Worm (Caenorhabditis elegans) whole organism, L4 larva: Measurements from ENCODE around the gene lec-1.

ENCODE experiments used
- daf-8 ChIP-seq: fragments of 200-800 bp; sonication (Bioruptor generic); IDR thresholded peaks from 2 replicates; pipeline ENCODE4 v1.3.6; 2022; ENCODE audit warnings: missing genetic modification characterization, missing compliant biosample characterization
- lin-39 ChIP-seq: fragments of 150-350 bp; optimal IDR thresholded peaks from 2 replicates; lab custom pipeline; 2014; ENCODE audit warnings: missing biosample characterization, missing genetic modification reagents, missing genetic modification characterization
- pha-4 ChIP-seq, 2 experiments: fragments of 150-350 bp in 1 of 2; fragments of 200-800 bp in 1 of 2; sonication (Bioruptor generic) in 1 of 2; IDR thresholded peaks in 1 of 2; optimal IDR thresholded peaks in 1 of 2; 2 replicates each; pipeline versions ENCODE4 v1.3.6 to Lab custom; 2014 to 2022; ENCODE audit warnings: missing genetic modification characterization in 2 of 2, missing genetic modification reagents in 2 of 2, missing biosample characterization in 1 of 2, missing compliant biosample characterization in 1 of 2
- spr-1 ChIP-seq: sonication (generic microtip); optimal IDR thresholded peaks from 2 replicates; lab custom pipeline; 2016; ENCODE audit warnings: mild to moderate bottlenecking, missing genetic modification characterization, missing compliant biosample characterization
- unc-130 ChIP-seq: sonication (generic microtip); optimal IDR thresholded peaks from 2 replicates; lab custom pipeline; 2016; ENCODE audit warnings: missing genetic modification reagents, missing genetic modification characterization, missing compliant biosample characterization

DNA sequence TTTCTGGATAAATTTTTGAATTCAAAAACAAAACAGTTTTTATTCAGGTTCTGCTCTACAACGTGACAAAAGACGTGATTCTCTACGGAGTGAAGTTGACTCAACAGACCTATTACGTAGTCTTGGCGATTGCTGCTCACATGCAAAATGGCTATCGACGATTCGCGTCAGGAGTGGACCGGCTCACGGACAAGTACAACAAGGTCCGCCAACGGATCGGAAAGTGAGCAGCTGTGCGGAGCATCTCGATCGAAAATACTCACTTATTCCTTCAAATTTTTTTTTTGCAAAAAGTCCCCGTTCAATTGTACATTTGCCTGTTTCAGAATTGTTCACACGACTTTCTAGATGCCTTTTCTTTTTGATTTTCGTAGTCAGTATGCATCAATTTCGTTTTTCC is 35.5 kb upstream of the lec-1 start:
- TF ChIP-seq spr-1 (tag; lab: Kevin White, UChicago) (peak; percentile 4), lin-39 (tag; lab: Kevin White, UChicago) (no peak), daf-8 (no peak), unc-130 (GFP tag; lab: Kevin White, UChicago) (no peak), pha-4 (GFP tag; IDR thresholded peaks at IDR 0.05; lab: Robert Waterston, UW) (no peak), pha-4 (tag; optimal IDR thresholded peaks at IDR 0.05; lab: Kevin White, UChicago) (no peak)
